Fruit fly (Drosophila melanogaster) Kc167 (cell line): ENCODE data around the gene CG34348.

ENCODE experiments used
- Myc ChIP-seq: fragments of >200 bp; optimal IDR thresholded peaks from 2 replicates; lab custom pipeline; 2017; ENCODE audit warnings: missing external identifiers
- Sin3A ChIP-seq: fragments of >200 bp; optimal IDR thresholded peaks from 2 replicates; lab custom pipeline; 2018; ENCODE audit warnings: missing external identifiers
- h ChIP-seq: fragments of >200 bp; optimal IDR thresholded peaks from 3 replicates; lab custom pipeline; 2018; ENCODE audit warnings: missing external identifiers
- psq ChIP-seq: fragments of >200 bp; optimal IDR thresholded peaks from 2 replicates; lab custom pipeline; 2017; ENCODE audit warnings: missing external identifiers
- ttk ChIP-seq: sonication (Bioruptor generic); optimal IDR thresholded peaks from 2 replicates; lab custom pipeline; 2017; ENCODE audit warnings: missing external identifiers

dm6 chrX:11383530-11383929, 43.9 kb downstream of the CG34348 start:
- no peak for TF ChIP-seq psq (lab: Kevin White, UChicago)
- TF ChIP-seq h (lab: Kevin White, UChicago): no peak
- no peak for TF ChIP-seq Sin3A (lab: Kevin White, UChicago)
- no peak for TF ChIP-seq Myc (lab: Kevin White, UChicago)
- TF ChIP-seq ttk (lab: Kevin White, UChicago): no peak
